Fruit fly (Drosophila melanogaster) whole organism, embryonic: ENCODE measurements around the gene Jhbp1.

Experiments
- Atf6 ChIP-seq: fragments of 200-800 bp; sonication (Bioruptor generic); IDR thresholded peaks from 2 replicates; pipeline ENCODE4 v1.3.6; 2022; ENCODE audit warnings: missing biosample characterization, missing genetic modification characterization
- CG10267 ChIP-seq: fragments of 200-800 bp; sonication (Bioruptor generic); optimal IDR thresholded peaks from 2 replicates; lab custom pipeline; 2018; ENCODE audit warnings: missing biosample characterization, mild to moderate bottlenecking, missing genetic modification characterization, moderate library complexity
- CG10959 ChIP-seq: fragments of 200-800 bp; sonication (Bioruptor generic); IDR thresholded peaks from 2 replicates; pipeline ENCODE4 v1.3.6; 2022; ENCODE audit warnings: missing biosample characterization, missing genetic modification characterization
- CG11504 ChIP-seq: fragments of 200-800 bp; sonication (Bioruptor generic); optimal IDR thresholded peaks from 3 replicates; lab custom pipeline; 2019; ENCODE audit warnings: missing biosample characterization, mild to moderate bottlenecking, missing genetic modification characterization, moderate library complexity
- CG12104 ChIP-seq: fragments of 200-800 bp; sonication (Bioruptor generic); optimal IDR thresholded peaks from 3 replicates; lab custom pipeline; 2016; ENCODE audit warnings: missing biosample characterization, missing genetic modification characterization
- CG12391 ChIP-seq: fragments of 200-800 bp; sonication (Bioruptor generic); optimal IDR thresholded peaks from 3 replicates; lab custom pipeline; 2018; ENCODE audit warnings: missing biosample characterization, mild to moderate bottlenecking, missing genetic modification characterization, moderate library complexity
- CG12769 ChIP-seq: fragments of 200-800 bp; sonication (Bioruptor generic); optimal IDR thresholded peaks from 2 replicates; lab custom pipeline; 2019; ENCODE audit warnings: missing biosample characterization, mild to moderate bottlenecking, missing genetic modification characterization, moderate library complexity
- CG18619 ChIP-seq: fragments of 200-800 bp; sonication (Bioruptor generic); optimal IDR thresholded peaks from 3 replicates; lab custom pipeline; 2017; ENCODE audit warnings: missing biosample characterization, mild to moderate bottlenecking, missing genetic modification characterization
- CG2129 ChIP-seq: fragments of 200-800 bp; sonication (Bioruptor generic); IDR thresholded peaks from 2 replicates; pipeline ENCODE4 v1.3.6; 2022; ENCODE audit warnings: missing biosample characterization, missing genetic modification characterization; ENCODE audit not compliant: partially characterized antibody
- CG2199 ChIP-seq: fragments of 200-800 bp; sonication (Bioruptor generic); IDR thresholded peaks from 3 replicates; pipeline ENCODE4 v1.3.6; 2022; ENCODE audit warnings: missing biosample characterization, missing genetic modification characterization
- CG2712 ChIP-seq: fragments of 200-800 bp; optimal IDR thresholded peaks from 3 replicates; lab custom pipeline; 2019; ENCODE audit warnings: missing biosample characterization, mild to moderate bottlenecking, missing genetic modification characterization, moderate library complexity
- CG2889 ChIP-seq: fragments of 200-800 bp; sonication (Bioruptor generic); IDR thresholded peaks from 3 replicates; pipeline ENCODE4 v1.3.6; 2022; ENCODE audit warnings: missing biosample characterization, missing genetic modification characterization
- CG30431 ChIP-seq: fragments of 200-800 bp; sonication (Bioruptor generic); optimal IDR thresholded peaks from 2 replicates; lab custom pipeline; 2017; ENCODE audit warnings: missing biosample characterization, missing genetic modification characterization
- CG3838 ChIP-seq: fragments of 200-800 bp; sonication (Bioruptor generic); optimal IDR thresholded peaks from 3 replicates; lab custom pipeline; 2016; ENCODE audit warnings: missing biosample characterization, missing genetic modification characterization
- CG4424 ChIP-seq: fragments of 200-800 bp; sonication (Bioruptor generic); optimal IDR thresholded peaks from 3 replicates; lab custom pipeline; 2016; ENCODE audit warnings: missing biosample characterization, missing genetic modification characterization
- CG4617 ChIP-seq: fragments of 200-800 bp; sonication (Bioruptor generic); optimal IDR thresholded peaks from 3 replicates; lab custom pipeline; 2016; ENCODE audit warnings: missing biosample characterization, missing genetic modification characterization, borderline replicate concordance
- CG4730 ChIP-seq: fragments of 200-800 bp; sonication (Bioruptor generic); IDR thresholded peaks from 2 replicates; pipeline ENCODE4 v1.3.6; 2022; ENCODE audit warnings: missing biosample characterization, missing genetic modification characterization
- CG5180 ChIP-seq: fragments of 200-800 bp; sonication (Bioruptor generic); optimal IDR thresholded peaks from 3 replicates; lab custom pipeline; 2017; ENCODE audit warnings: missing biosample characterization, missing genetic modification characterization, mild to moderate bottlenecking, moderate library complexity, missing genetic modification reagents
- CG5953 ChIP-seq: fragments of 200-800 bp; sonication (Bioruptor generic); IDR thresholded peaks from 2 replicates; pipeline ENCODE4 v1.3.6; 2022; ENCODE audit warnings: missing biosample characterization, missing genetic modification characterization
- CG6175 ChIP-seq: fragments of 200-800 bp; sonication (Bioruptor generic); IDR thresholded peaks from 3 replicates; pipeline ENCODE4 v1.3.6; 2022; ENCODE audit warnings: missing biosample characterization, missing genetic modification characterization
- Dp ChIP-seq: fragments of 200-800 bp; sonication (Bioruptor generic); optimal IDR thresholded peaks from 2 replicates; lab custom pipeline; 2018; ENCODE audit warnings: missing biosample characterization, mild to moderate bottlenecking, missing genetic modification characterization, moderate library complexity
- E2f1 ChIP-seq: fragments of 200-800 bp; sonication (Bioruptor generic); IDR thresholded peaks from 2 replicates; pipeline ENCODE4 v1.3.6; 2022; ENCODE audit warnings: missing biosample characterization, missing genetic modification characterization
- Fer1 ChIP-seq: fragments of 200-800 bp; sonication (Bioruptor generic); optimal IDR thresholded peaks from 2 replicates; lab custom pipeline; 2017; ENCODE audit warnings: missing biosample characterization, mild to moderate bottlenecking, missing genetic modification characterization
- Hey ChIP-seq: fragments of 200-800 bp; sonication (Bioruptor generic); optimal IDR thresholded peaks from 3 replicates; lab custom pipeline; 2018; ENCODE audit warnings: missing biosample characterization, mild to moderate bottlenecking, missing genetic modification characterization
- Meics ChIP-seq: fragments of 200-800 bp; sonication (Bioruptor generic); optimal IDR thresholded peaks from 2 replicates; lab custom pipeline; 2017; ENCODE audit warnings: missing biosample characterization, mild to moderate bottlenecking, missing genetic modification characterization
- Oaz ChIP-seq: fragments of 200-800 bp; sonication (Bioruptor generic); IDR thresholded peaks from 2 replicates; pipeline ENCODE4 v1.3.6; 2022; ENCODE audit warnings: missing biosample characterization, missing genetic modification characterization
- Oli ChIP-seq: fragments of 200-800 bp; sonication (Bioruptor generic); optimal IDR thresholded peaks from 2 replicates; lab custom pipeline; 2018; ENCODE audit warnings: missing biosample characterization, mild to moderate bottlenecking, missing genetic modification characterization, moderate library complexity
- Ssrp ChIP-seq: fragments of 200-800 bp; sonication (Bioruptor generic); optimal IDR thresholded peaks from 2 replicates; lab custom pipeline; 2018; ENCODE audit warnings: missing biosample characterization, mild to moderate bottlenecking, missing genetic modification characterization, moderate library complexity
- Vsx1 ChIP-seq: fragments of 200-800 bp; sonication (Bioruptor generic); optimal IDR thresholded peaks from 2 replicates; lab custom pipeline; 2017; ENCODE audit warnings: missing biosample characterization, mild to moderate bottlenecking, missing genetic modification characterization, missing genetic modification reagents
- amos ChIP-seq: fragments of 200-800 bp; sonication (Bioruptor generic); IDR thresholded peaks from 2 replicates; pipeline ENCODE4 v1.3.6; 2022; ENCODE audit warnings: missing biosample characterization, missing genetic modification characterization; ENCODE audit not compliant: partially characterized antibody
- bab2 ChIP-seq: fragments of 200-800 bp; sonication (Bioruptor generic); optimal IDR thresholded peaks from 2 replicates; lab custom pipeline; 2016; ENCODE audit warnings: missing biosample characterization, missing genetic modification characterization
- chm ChIP-seq: fragments of 200-800 bp; sonication (Bioruptor generic); IDR thresholded peaks from 2 replicates; pipeline ENCODE4 v1.3.6; 2022; ENCODE audit warnings: missing biosample characterization, missing genetic modification characterization
- chn ChIP-seq: fragments of 200-800 bp; sonication (Bioruptor generic); optimal IDR thresholded peaks from 2 replicates; lab custom pipeline; 2016; ENCODE audit warnings: missing biosample characterization, missing genetic modification characterization
- dm ChIP-seq: fragments of 200-800 bp; sonication (Bioruptor generic); optimal IDR thresholded peaks from 3 replicates; lab custom pipeline; 2016; ENCODE audit warnings: missing biosample characterization, missing genetic modification characterization
- dmrt11E ChIP-seq: fragments of 200-800 bp; sonication (Bioruptor generic); optimal IDR thresholded peaks from 3 replicates; lab custom pipeline; 2018; ENCODE audit warnings: missing biosample characterization, mild to moderate bottlenecking, missing genetic modification characterization, moderate library complexity
- exex ChIP-seq: fragments of 200-800 bp; sonication (Bioruptor generic); optimal IDR thresholded peaks from 4 replicates; lab custom pipeline; 2018; ENCODE audit warnings: missing biosample characterization, mild to moderate bottlenecking, missing genetic modification characterization, moderate library complexity
- fd96Cb ChIP-seq: fragments of 200-800 bp; sonication (Bioruptor generic); optimal IDR thresholded peaks from 2 replicates; lab custom pipeline; 2018; ENCODE audit warnings: missing biosample characterization, mild to moderate bottlenecking, missing genetic modification characterization, moderate library complexity
- gcm ChIP-seq: fragments of 200-800 bp; sonication (Bioruptor generic); optimal IDR thresholded peaks from 2 replicates; lab custom pipeline; 2019; ENCODE audit warnings: missing biosample characterization, mild to moderate bottlenecking, missing genetic modification characterization, moderate library complexity
- grau ChIP-seq: fragments of 200-800 bp; optimal IDR thresholded peaks from 3 replicates; lab custom pipeline; 2019; ENCODE audit warnings: missing biosample characterization, mild to moderate bottlenecking, missing genetic modification characterization, moderate library complexity
- lov ChIP-seq, 2 experiments: fragments of 200-800 bp in 1 of 2; fragments of >200 bp in 1 of 2; sonication (Bioruptor generic) in 1 of 2; IDR thresholded peaks in 1 of 2; optimal IDR thresholded peaks in 1 of 2; 2 replicates in 1 of 2; 3 replicates in 1 of 2; pipeline versions ENCODE4 v1.3.6 to Lab custom; 2017 to 2022; ENCODE audit warnings: missing biosample characterization in 1 of 2, missing genetic modification characterization in 1 of 2
- pnt ChIP-seq: fragments of 200-800 bp; sonication (Bioruptor generic); optimal IDR thresholded peaks from 3 replicates; lab custom pipeline; 2016; ENCODE audit warnings: missing biosample characterization, missing genetic modification characterization
- pum ChIP-seq: fragments of 200-800 bp; sonication (Bioruptor generic); optimal IDR thresholded peaks from 2 replicates; lab custom pipeline; 2016; ENCODE audit warnings: missing biosample characterization, missing genetic modification characterization
- repo ChIP-seq: fragments of 200-800 bp; sonication (Bioruptor generic); optimal IDR thresholded peaks from 2 replicates; lab custom pipeline; 2016; ENCODE audit warnings: missing biosample characterization, missing genetic modification characterization
- sens ChIP-seq: fragments of 200-800 bp; sonication (Bioruptor generic); peaks from one replicate; lab custom pipeline; 2016; ENCODE audit warnings: missing biosample characterization, missing genetic modification characterization
- slp2 ChIP-seq: fragments of 200-800 bp; sonication (Bioruptor generic); optimal IDR thresholded peaks from 2 replicates; lab custom pipeline; 2016; ENCODE audit warnings: missing biosample characterization, missing genetic modification characterization
- tio ChIP-seq: fragments of 200-800 bp; sonication (Bioruptor generic); optimal IDR thresholded peaks from 2 replicates; lab custom pipeline; 2017; ENCODE audit warnings: missing biosample characterization, missing genetic modification characterization, inconsistent platforms
- trem ChIP-seq: fragments of 200-800 bp; optimal IDR thresholded peaks from 3 replicates; lab custom pipeline; 2019; ENCODE audit warnings: missing biosample characterization, mild to moderate bottlenecking, missing genetic modification characterization, moderate library complexity
- unc-4 ChIP-seq: fragments of 200-800 bp; sonication (Bioruptor generic); IDR thresholded peaks from 2 replicates; pipeline ENCODE4 v1.3.6; 2022; ENCODE audit warnings: missing biosample characterization, missing genetic modification characterization; ENCODE audit not compliant: partially characterized antibody

Jhbp1 gene

dm6 chr3R:4989150-4990017 is 24.1 kb downstream of the Jhbp1 start (continued):
- TF ChIP-seq CG10959: peak; percentile 46
- peak; percentile 58 for TF ChIP-seq chn (GFP tag; lab: Kevin White, UChicago)
- TF ChIP-seq Fer1 (GFP tag; lab: Kevin White, UChicago): no peak
- peak; percentile 75 for TF ChIP-seq CG10267 (tag; lab: Kevin White, UChicago)
- peak; percentile 70 for TF ChIP-seq CG4424
- no peak for TF ChIP-seq exex (tag; lab: Kevin White, UChicago)
- no peak for TF ChIP-seq E2f1 (GFP tag; lab: Robert Waterston, UW)
- peak; percentile 58 for TF ChIP-seq slp2 (GFP tag; lab: Kevin White, UChicago)
- TF ChIP-seq Ssrp: peak; percentile 72
- no peak for TF ChIP-seq CG6175 (GFP tag; lab: Robert Waterston, UW)
- TF ChIP-seq CG11504 (tag; lab: Kevin White, UChicago): peak; percentile 67
- TF ChIP-seq CG5180 (GFP tag; lab: Kevin White, UChicago): peak; percentile 36
- peak; percentile 3 for TF ChIP-seq CG3838 (GFP tag; lab: Kevin White, UChicago)
- TF ChIP-seq tio (GFP tag; lab: Kevin White, UChicago): peak; percentile 74
- peak; percentile 8 for TF ChIP-seq CG4617 (GFP tag; lab: Kevin White, UChicago)
- peak; percentile 35 for TF ChIP-seq CG30431 (GFP tag; lab: Kevin White, UChicago)
- peak; percentile 64 for TF ChIP-seq pnt (GFP tag; lab: Kevin White, UChicago)
- peak; percentile 58 for TF ChIP-seq Oli
- peak; percentile 22 for TF ChIP-seq repo (GFP tag; lab: Kevin White, UChicago)
- TF ChIP-seq gcm (GFP tag; lab: Kevin White, UChicago): peak; percentile 53
- peak; percentile 52 for TF ChIP-seq grau (tag; lab: Kevin White, UChicago)
- TF ChIP-seq Oaz (GFP tag; lab: Robert Waterston, UW): no peak
- no peak for TF ChIP-seq CG2889 (GFP tag; lab: Robert Waterston, UW)
- no peak for TF ChIP-seq CG2129 (GFP tag; lab: Robert Waterston, UW)
- TF ChIP-seq CG12104 (GFP tag; lab: Kevin White, UChicago): peak; percentile 39
- TF ChIP-seq CG18619 (GFP tag; lab: Kevin White, UChicago): peak; percentile 35
- TF ChIP-seq CG12391 (tag; lab: Kevin White, UChicago): peak; percentile 77
- no peak for TF ChIP-seq chm (GFP tag; lab: Robert Waterston, UW)
- no peak for TF ChIP-seq unc-4 (GFP tag; lab: Robert Waterston, UW)
- TF ChIP-seq Dp: no peak
- TF ChIP-seq pum: peak; percentile 32
- TF ChIP-seq CG2712 (tag; lab: Kevin White, UChicago): peak; percentile 82
- peak; percentile 70 for TF ChIP-seq trem (tag; lab: Kevin White, UChicago)
- TF ChIP-seq CG5953 (GFP tag; lab: Robert Waterston, UW): no peak
- peak; percentile 97 for TF ChIP-seq sens (GFP tag; lab: Kevin White, UChicago)
- peak; percentile 10 for TF ChIP-seq Vsx1 (GFP tag; lab: Kevin White, UChicago)
- TF ChIP-seq dm (GFP tag; lab: Kevin White, UChicago): peak; percentile 26
- peak; percentile 36 for TF ChIP-seq bab2 (GFP tag; lab: Kevin White, UChicago)
- no peak for TF ChIP-seq CG4730 (GFP tag; lab: Robert Waterston, UW)
- TF ChIP-seq Atf6 (GFP tag; lab: Robert Waterston, UW): no peak
- TF ChIP-seq fd96Cb (tag; lab: Kevin White, UChicago): peak; percentile 58
- TF ChIP-seq CG12769 (tag; lab: Kevin White, UChicago): peak; percentile 12
- TF ChIP-seq CG2199: peak; percentile 63; the same call in 2 of the 3 replicates
- TF ChIP-seq dmrt11E: peak; percentile 83
- TF ChIP-seq lov (optimal IDR thresholded peaks at IDR 0.05; lab: Kevin White, UChicago): no peak
- no peak; the same call in 2 of the 3 replicates for TF ChIP-seq lov (GFP tag; IDR thresholded peaks at IDR 0.05; lab: Robert Waterston, UW)
- TF ChIP-seq amos: no peak
- TF ChIP-seq Hey (tag; lab: Kevin White, UChicago): no peak
- TF ChIP-seq Meics (GFP tag; lab: Kevin White, UChicago): peak; percentile 6
